Worm (Caenorhabditis elegans) whole organism, L2 larva: Measurements from ENCODE around the gene M110.8.

ENCODE experiments used
- ZK546.5 ChIP-seq: sonication (generic microtip); optimal IDR thresholded peaks from 2 replicates; lab custom pipeline; 2017; ENCODE audit warnings: missing biosample characterization, missing genetic modification characterization
- alr-1 ChIP-seq: fragments of 150-350 bp; optimal IDR thresholded peaks from 2 replicates; lab custom pipeline; 2014; ENCODE audit warnings: missing biosample characterization, missing genetic modification characterization
- elt-3 ChIP-seq: sonication (generic microtip); optimal IDR thresholded peaks from 2 replicates; lab custom pipeline; 2017; ENCODE audit warnings: missing biosample characterization, missing genetic modification characterization
- lin-13 ChIP-seq: fragments of 150-350 bp; optimal IDR thresholded peaks from 2 replicates; lab custom pipeline; 2014; ENCODE audit warnings: missing biosample characterization, missing genetic modification reagents, missing genetic modification characterization
- nhr-11 ChIP-seq: fragments of 150-350 bp; optimal IDR thresholded peaks from 2 replicates; lab custom pipeline; 2014; ENCODE audit warnings: missing biosample characterization, missing genetic modification characterization
- nhr-21 ChIP-seq: fragments of 150-350 bp; optimal IDR thresholded peaks from 2 replicates; lab custom pipeline; 2014; ENCODE audit warnings: missing biosample characterization, missing genetic modification characterization
- nhr-25 ChIP-seq: fragments of 150-350 bp; sonication (generic microtip); optimal IDR thresholded peaks from 3 replicates; lab custom pipeline; 2014; ENCODE audit warnings: missing biosample characterization, missing genetic modification characterization
- skn-1 ChIP-seq: sonication (generic microtip); optimal IDR thresholded peaks from 2 replicates; lab custom pipeline; 2017; ENCODE audit warnings: missing biosample characterization, missing genetic modification characterization

- TF ChIP-seq skn-1 (tag; lab: Kevin White, UChicago) (no peak), elt-3 (tag; lab: Kevin White, UChicago) (no peak), alr-1 (tag; lab: Kevin White, UChicago) (no peak), nhr-21 (no peak), lin-13 (GFP tag; lab: Kevin White, UChicago) (no peak), nhr-25 (tag; lab: Kevin White, UChicago) (no peak), nhr-11 (tag; lab: Kevin White, UChicago) (no peak), ZK546.5 (no peak)
These were observed 27.9 kb downstream of the M110.8 start, which contains the start of gene dylt-3 for ce11 chrII:8181437-8181836.
